Worm (Caenorhabditis elegans): ENCODE measurements around the gene ZK353.2.

- TF ChIP-seq elt-2 (tag; optimal IDR thresholded peaks at IDR 0.05) (no peak), sox-4 (tag; optimal IDR thresholded peaks at IDR 0.05) (no peak), fkh-10 (GFP tag; optimal IDR thresholded peaks at IDR 0.05) (no peak), jun-1 (tag; optimal IDR thresholded peaks at IDR 0.05) (no peak), hlh-17 (GFP tag; optimal IDR thresholded peaks at IDR 0.05; ENCODE audit: borderline replicate concordance) (no peak), ceh-82 (tag; optimal IDR thresholded peaks at IDR 0.05) (no peak), unc-86 (tag; optimal IDR thresholded peaks at IDR 0.05) (no peak), fos-1 (tag; optimal IDR thresholded peaks at IDR 0.05) (no peak), egl-27 (tag; optimal IDR thresholded peaks at IDR 0.05) (no peak), unc-62 (GFP tag; optimal IDR thresholded peaks at IDR 0.05) (no peak), nhr-90 (tag; optimal IDR thresholded peaks at IDR 0.05; ENCODE audit: poor library complexity) (no peak)
Observed at ce11 chrIII:8401887-8402286, 3.4 kb downstream of the ZK353.2 start, which contains the start of gene lap-1.

All from whole organism, L1 larva.